Worm (Caenorhabditis elegans): ENCODE results near the gene ifas-2.

ce11 chrV:16911934-16912333 lies 23.2 kb upstream of the ifas-2 start, which contains the start of gene nhr-116:
- no peak for TF ChIP-seq ztf-23 (GFP tag; IDR thresholded peaks at IDR 0.05)
- no peak for TF ChIP-seq flt-1 (GFP tag; IDR thresholded peaks at IDR 0.05)
- no peak for TF ChIP-seq klf-2 (GFP tag; conservative IDR thresholded peaks at IDR 0.05)
- no peak for TF ChIP-seq tab-1 (GFP tag; IDR thresholded peaks at IDR 0.05)
- no peak for TF ChIP-seq T22C8.4 (GFP tag; IDR thresholded peaks at IDR 0.05)
- TF ChIP-seq cog-1 (tag; optimal IDR thresholded peaks at IDR 0.05), result no peak
- no peak for TF ChIP-seq med-1 (GFP tag; optimal IDR thresholded peaks at IDR 0.05; ENCODE audit: insufficient read depth)

Measured in whole organism, midembryonic.